Fruit fly (Drosophila melanogaster) whole organism, pupa: ENCODE results near the gene AnxB11.

Source experiments
- CG8159 ChIP-seq: fragments of 200-800 bp; sonication (Bioruptor generic); optimal IDR thresholded peaks from 3 replicates; lab custom pipeline; 2018; ENCODE audit warnings: missing biosample characterization, mild to moderate bottlenecking, missing genetic modification characterization, moderate library complexity
- Pif1A ChIP-seq: fragments of 200-800 bp; sonication (Bioruptor generic); optimal IDR thresholded peaks from 3 replicates; lab custom pipeline; 2016; ENCODE audit warnings: missing biosample characterization, missing genetic modification characterization
- fd96Ca ChIP-seq: fragments of 200-800 bp; sonication (Bioruptor generic); IDR thresholded peaks from 3 replicates; pipeline ENCODE4 v1.3.6; 2022; ENCODE audit warnings: missing biosample characterization, missing genetic modification characterization

DNA sequence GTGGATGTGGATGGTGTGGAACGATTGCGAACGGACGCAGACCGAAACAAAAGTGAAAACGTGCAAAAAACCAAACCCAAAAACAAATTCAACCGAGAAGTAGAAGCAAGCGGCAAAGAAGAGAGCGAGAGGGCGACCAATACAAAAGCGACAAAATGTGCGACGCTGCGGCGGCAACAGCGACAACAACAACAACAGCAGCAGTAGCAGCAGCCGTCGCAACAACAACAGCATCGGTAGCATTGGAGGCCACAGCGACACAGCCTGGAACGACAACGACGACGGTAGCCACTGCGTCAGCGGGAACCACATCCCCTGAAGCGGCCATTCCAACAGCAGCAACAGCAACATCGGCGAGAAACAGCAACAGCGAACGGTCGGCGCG is 1.1 kb upstream of the AnxB11 start:
- TF ChIP-seq fd96Ca (GFP tag; lab: Robert Waterston, UW): peak; percentile 81
- no peak for TF ChIP-seq Pif1A
- TF ChIP-seq CG8159: no peak
